Worm (Caenorhabditis elegans) whole organism, L4/young adult: Measurements from ENCODE around the gene snx-13.

ENCODE experiments used
- dao-5 ChIP-seq: sonication (generic microtip); optimal IDR thresholded peaks from 2 replicates; lab custom pipeline; 2016; ENCODE audit warnings: missing genotype, missing genetic modification characterization, moderate library complexity, missing compliant biosample characterization
- him-1 ChIP-seq: sonication (generic microtip); optimal IDR thresholded peaks from 2 replicates; lab custom pipeline; 2016; ENCODE audit warnings: missing genotype, missing genetic modification reagents, missing genetic modification characterization, missing compliant biosample characterization

DNA sequence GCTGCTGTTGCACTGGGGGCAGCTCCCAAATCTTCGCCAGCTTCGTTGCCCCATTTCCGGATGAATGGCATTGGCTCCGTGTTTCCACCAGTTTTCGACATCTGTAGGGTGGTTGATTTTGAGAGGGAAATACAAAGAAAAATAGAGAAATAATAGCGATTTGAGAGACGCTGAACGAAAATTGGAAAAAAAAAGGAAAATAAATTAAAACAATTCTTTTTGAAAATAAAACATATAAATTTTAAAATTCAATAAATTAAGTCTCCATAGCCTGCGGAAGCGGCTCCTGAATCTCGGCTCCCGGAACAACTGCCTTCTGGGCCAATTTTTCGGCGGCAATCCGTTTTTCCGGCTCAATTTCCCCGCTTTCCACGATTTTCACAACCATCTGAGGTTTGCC is 23.6 kb upstream of the snx-13 start, which contains the start of gene sfa-1:
- TF ChIP-seq him-1 (no peak), dao-5 (tag; lab: Kevin White, UChicago) (no peak)
